Fruit fly (Drosophila melanogaster) whole organism, larva: Measurements from ENCODE around the gene CG44405.

Experiments
- noc ChIP-seq: fragments of 200-800 bp; sonication (Bioruptor generic); optimal IDR thresholded peaks from 3 replicates; lab custom pipeline; 2019; ENCODE audit warnings: missing biosample characterization, mild to moderate bottlenecking, missing genetic modification characterization, moderate library complexity

Gene CG44405

DNA sequence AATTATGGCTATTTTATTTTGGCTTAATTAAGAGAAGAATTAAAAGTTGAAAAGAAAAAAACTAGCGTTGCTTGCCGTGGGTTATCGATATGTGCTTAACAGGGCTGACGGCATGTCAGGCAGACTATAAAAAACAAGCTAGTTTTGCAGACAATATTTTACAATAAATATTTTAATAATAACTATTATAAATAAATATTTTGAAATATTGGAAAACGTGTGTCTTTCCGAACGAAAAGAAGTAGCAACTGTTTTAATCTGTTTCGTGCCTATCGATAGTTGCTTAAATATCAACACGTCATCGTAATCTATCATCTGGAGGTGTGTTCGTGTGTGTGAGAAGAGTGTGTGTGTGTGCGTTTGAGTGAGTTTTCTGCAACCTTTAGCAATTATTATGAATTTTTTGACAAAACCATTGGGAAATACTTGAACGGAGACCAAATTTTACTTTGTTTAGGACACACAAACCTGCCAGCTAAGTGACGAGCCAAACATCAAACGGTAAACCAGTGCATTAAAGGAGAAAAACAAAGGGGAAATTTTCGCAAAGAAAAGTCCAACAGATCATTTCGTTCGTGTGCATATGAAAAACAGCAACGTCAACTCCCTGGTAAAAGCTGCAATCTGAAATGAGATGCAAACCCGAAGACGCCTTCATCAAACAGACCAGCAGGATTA is 35.0 kb downstream of the CG44405 start, which contains the start of the genes CG5861 and Syx5:
Gene CG5861 (minus strand): TSS at position 273 of the 678 bp plus-strand sequence.
Gene Syx5 (plus strand): TSS at position 321 of the 678 bp plus-strand sequence.
- TF ChIP-seq noc (tag; lab: Kevin White, UChicago): peak; percentile 74

DNA sequence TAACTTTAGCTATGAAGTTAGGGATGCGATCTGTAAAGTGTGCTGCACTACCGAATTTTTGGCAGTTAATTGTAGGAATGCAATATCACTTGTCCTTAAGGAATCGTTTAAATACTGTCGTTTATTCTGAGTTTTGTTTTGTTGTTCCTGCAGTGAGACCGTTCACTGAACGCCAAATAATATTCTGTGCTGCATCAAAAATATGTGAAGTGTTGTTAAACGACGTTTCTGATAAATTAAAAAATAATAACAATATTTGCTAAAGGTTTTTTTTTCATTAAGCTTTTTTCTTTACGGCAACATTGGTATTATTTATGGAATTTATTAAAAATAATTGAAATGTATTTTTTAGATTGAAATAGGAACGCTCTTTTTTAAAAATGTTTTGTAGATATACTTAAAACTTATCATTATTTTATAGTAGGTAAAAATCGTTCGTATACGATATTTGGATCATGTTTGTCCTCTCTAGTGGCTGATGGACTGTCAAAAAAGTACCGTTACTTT is 39.3 kb downstream of the CG44405 start, which contains the start of gene GMF:
Gene GMF (minus strand): TSS at position 182 of the 507 bp plus-strand sequence.
- TF ChIP-seq noc (tag; lab: Kevin White, UChicago): peak; percentile 44

DNA sequence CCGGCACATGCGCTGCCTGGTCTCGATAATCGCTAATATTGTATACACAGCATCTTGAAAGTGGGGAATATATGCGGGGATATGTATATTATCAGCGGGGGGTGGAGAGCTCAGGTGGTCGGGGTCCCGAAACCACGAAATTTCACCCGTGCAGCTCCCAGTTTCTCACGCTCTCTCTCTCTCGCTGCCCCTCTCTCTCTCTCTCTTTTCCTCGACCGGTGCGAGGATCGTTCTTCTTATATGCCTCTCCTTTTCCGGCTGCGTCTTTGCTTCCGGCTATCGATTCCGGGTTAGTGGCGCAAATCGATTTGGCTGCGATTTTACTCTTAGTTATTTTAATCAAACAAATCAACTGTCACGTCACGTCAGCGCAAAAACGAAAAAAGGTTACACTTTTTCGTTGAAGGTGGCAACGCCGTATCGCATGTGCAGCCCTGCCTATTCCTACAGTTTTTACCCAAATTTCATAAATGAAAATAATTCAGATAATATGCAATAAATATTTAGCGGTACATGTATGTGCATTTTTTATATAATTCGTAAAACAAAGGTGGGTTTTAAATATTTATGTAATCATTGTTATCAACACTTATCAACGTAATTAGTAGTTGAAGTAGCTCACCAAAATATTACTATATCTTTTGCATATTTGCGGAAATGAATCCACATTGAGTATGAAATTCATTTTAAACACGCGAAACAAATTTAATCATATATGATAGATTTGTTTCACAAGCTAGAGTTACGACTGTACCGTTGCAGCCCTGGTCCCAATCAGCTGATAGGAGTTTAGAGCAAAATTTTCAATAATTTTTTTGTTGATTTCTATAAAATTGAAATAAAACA is 42.4 kb downstream of the CG44405 start, which contains the start of the genes heix and CG17328:
Gene heix (minus strand): TSS at position 393 of the 846 bp plus-strand sequence.
Gene CG17328 (plus strand): TSS at position 478 of the 846 bp plus-strand sequence.
- TF ChIP-seq noc (tag; lab: Kevin White, UChicago): no peak

dm6 chr2L:16293703-16294233 is 48.4 kb downstream of the CG44405 start, which contains the start of gene Cyp303a1:
Gene Cyp303a1 (plus strand): TSS chr2L:16294183.
- no peak for TF ChIP-seq noc (tag; lab: Kevin White, UChicago)

- TF ChIP-seq noc (tag; lab: Kevin White, UChicago): no peak
These were observed 49.1 kb downstream of the CG44405 start, which contains the start of gene CG13258 for dm6 chr2L:16292975-16293501. Gene CG13258 (minus strand): TSS chr2L:16293025.

DNA sequence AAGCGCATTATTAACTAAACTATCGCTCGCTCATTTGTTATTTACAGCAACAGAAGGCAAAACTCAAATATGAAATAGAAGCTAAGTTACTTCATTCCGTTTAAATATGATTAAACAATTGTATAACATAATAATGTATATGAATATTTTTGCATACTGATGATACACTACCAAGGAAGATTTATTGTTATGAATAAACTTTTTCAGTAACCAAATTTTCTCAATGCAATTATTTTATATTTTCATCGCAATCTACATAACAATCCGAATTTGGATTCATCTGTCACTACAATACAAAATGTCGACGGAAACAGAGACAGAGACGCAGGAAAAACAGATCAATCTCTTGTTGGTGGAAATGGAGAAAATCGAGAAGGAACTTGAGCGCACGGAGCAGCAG is 51.1 kb downstream of the CG44405 start, which contains the start of gene CG17329:
Gene CG17329 (plus strand): TSS at position 301 of the 400 bp plus-strand sequence.
- no peak for TF ChIP-seq noc (tag; lab: Kevin White, UChicago)
